Fruit fly (Drosophila melanogaster) whole organism, embryonic: ENCODE measurements around the gene Lipt2.

Experiments used
- Atf3 ChIP-seq: fragments of 200-800 bp; sonication (Bioruptor generic); optimal IDR thresholded peaks from 3 replicates; lab custom pipeline; 2016; ENCODE audit warnings: missing biosample characterization, missing genetic modification characterization
- Atf6 ChIP-seq: fragments of 200-800 bp; sonication (Bioruptor generic); IDR thresholded peaks from 2 replicates; pipeline ENCODE4 v1.3.6; 2022; ENCODE audit warnings: missing biosample characterization, missing genetic modification characterization
- B-H2 ChIP-seq: fragments of 200-800 bp; sonication (Bioruptor generic); optimal IDR thresholded peaks from 2 replicates; lab custom pipeline; 2018; ENCODE audit warnings: missing biosample characterization, mild to moderate bottlenecking, missing genetic modification characterization
- CG10979 ChIP-seq: fragments of 200-800 bp; sonication (Bioruptor generic); optimal IDR thresholded peaks from 2 replicates; lab custom pipeline; 2018; ENCODE audit warnings: missing biosample characterization, mild to moderate bottlenecking, missing genetic modification characterization, moderate library complexity
- CG11093 ChIP-seq: fragments of 200-800 bp; sonication (Bioruptor generic); IDR thresholded peaks from 3 replicates; pipeline ENCODE4 v1.3.6; 2022; ENCODE audit warnings: missing biosample characterization, missing genetic modification characterization
- CG12744 ChIP-seq: fragments of 200-800 bp; sonication (Bioruptor generic); optimal IDR thresholded peaks from 2 replicates; lab custom pipeline; 2016; ENCODE audit warnings: missing biosample characterization, missing genetic modification characterization
- CG13424 ChIP-seq: fragments of 200-800 bp; sonication (Bioruptor generic); optimal IDR thresholded peaks from 2 replicates; lab custom pipeline; 2019; ENCODE audit warnings: missing biosample characterization, mild to moderate bottlenecking, missing genetic modification characterization, moderate library complexity
- CG16779 ChIP-seq: fragments of 200-800 bp; sonication (Bioruptor generic); IDR thresholded peaks from 2 replicates; pipeline ENCODE4 v1.3.6; 2022; ENCODE audit warnings: missing biosample characterization, missing genetic modification characterization
- CG3065 ChIP-seq: fragments of 200-800 bp; sonication (Bioruptor generic); optimal IDR thresholded peaks from 2 replicates; lab custom pipeline; 2016; ENCODE audit warnings: missing biosample characterization, missing genetic modification characterization
- CG34224 ChIP-seq: fragments of 200-800 bp; sonication (Bioruptor generic); IDR thresholded peaks from 3 replicates; pipeline ENCODE4 v1.3.6; 2022; ENCODE audit warnings: missing biosample characterization, missing genetic modification characterization; ENCODE audit not compliant: partially characterized antibody
- CG3995 ChIP-seq: fragments of 200-800 bp; sonication (Bioruptor generic); optimal IDR thresholded peaks from 3 replicates; lab custom pipeline; 2016; ENCODE audit warnings: missing biosample characterization, missing genetic modification characterization
- CG7357 ChIP-seq: fragments of 200-800 bp; sonication (Bioruptor generic); IDR thresholded peaks from 3 replicates; pipeline ENCODE4 v1.3.6; 2022; ENCODE audit warnings: missing biosample characterization, missing genetic modification characterization
- CG7987 ChIP-seq: fragments of 200-800 bp; sonication (Bioruptor generic); optimal IDR thresholded peaks from 2 replicates; lab custom pipeline; 2018; ENCODE audit warnings: missing biosample characterization, mild to moderate bottlenecking, missing genetic modification characterization, moderate library complexity
- CG8944 ChIP-seq: fragments of 200-800 bp; sonication (Bioruptor generic); optimal IDR thresholded peaks from 3 replicates; lab custom pipeline; 2016; ENCODE audit warnings: missing biosample characterization, missing genetic modification characterization
- Fer1 ChIP-seq: fragments of 200-800 bp; sonication (Bioruptor generic); optimal IDR thresholded peaks from 2 replicates; lab custom pipeline; 2017; ENCODE audit warnings: missing biosample characterization, mild to moderate bottlenecking, missing genetic modification characterization
- Fer2 ChIP-seq: fragments of 200-800 bp; sonication (Bioruptor generic); optimal IDR thresholded peaks from 2 replicates; lab custom pipeline; 2018; ENCODE audit warnings: missing biosample characterization, mild to moderate bottlenecking, missing genetic modification characterization, moderate library complexity
- Gsc ChIP-seq: fragments of 200-800 bp; sonication (Bioruptor generic); IDR thresholded peaks from 2 replicates; pipeline ENCODE4 v1.3.6; 2022; ENCODE audit warnings: missing biosample characterization, missing genetic modification characterization
- Gug ChIP-seq: fragments of 200-800 bp; sonication (Bioruptor generic); IDR thresholded peaks from 4 replicates; pipeline ENCODE4 v1.3.6; 2022; ENCODE audit warnings: missing biosample characterization, missing genetic modification characterization
- HLH54F ChIP-seq: fragments of 200-800 bp; sonication (Bioruptor generic); optimal IDR thresholded peaks from 3 replicates; lab custom pipeline; 2016; ENCODE audit warnings: missing biosample characterization, missing genetic modification characterization
- HmgD ChIP-seq: fragments of 200-800 bp; sonication (Bioruptor generic); optimal IDR thresholded peaks from 3 replicates; lab custom pipeline; 2016; ENCODE audit warnings: missing biosample characterization, missing genetic modification characterization
- Hmx ChIP-seq: fragments of 200-800 bp; sonication (Bioruptor generic); optimal IDR thresholded peaks from 2 replicates; lab custom pipeline; 2016; ENCODE audit warnings: missing biosample characterization, missing genetic modification characterization
- Jarid2 ChIP-seq: fragments of 200-800 bp; sonication (Bioruptor generic); optimal IDR thresholded peaks from 3 replicates; lab custom pipeline; 2017; ENCODE audit warnings: mild to moderate bottlenecking, missing biosample characterization, missing genetic modification reagents, missing genetic modification characterization
- Mad ChIP-seq: fragments of 200-800 bp; sonication (Bioruptor generic); optimal IDR thresholded peaks from 2 replicates; lab custom pipeline; 2016; ENCODE audit warnings: missing biosample characterization, missing genetic modification characterization
- Med ChIP-seq: fragments of 200-800 bp; sonication (Bioruptor generic); peaks from one replicate; lab custom pipeline; 2016; ENCODE audit warnings: missing biosample characterization, missing genetic modification characterization, mild to moderate bottlenecking, inconsistent platforms, moderate library complexity
- Mes4 ChIP-seq: fragments of 200-800 bp; sonication (Bioruptor generic); optimal IDR thresholded peaks from 2 replicates; lab custom pipeline; 2016; ENCODE audit warnings: missing biosample characterization, missing genetic modification characterization
- Mrtf ChIP-seq: fragments of 200-800 bp; sonication (Bioruptor generic); IDR thresholded peaks from 3 replicates; pipeline ENCODE4 v1.3.6; 2022; ENCODE audit warnings: missing biosample characterization, missing genetic modification characterization
- Opbp ChIP-seq: fragments of 200-800 bp; sonication (Bioruptor generic); IDR thresholded peaks from 3 replicates; pipeline ENCODE4 v1.3.6; 2022; ENCODE audit warnings: missing biosample characterization, missing genetic modification characterization; ENCODE audit not compliant: partially characterized antibody
- aop ChIP-seq: fragments of 200-800 bp; sonication (Bioruptor generic); IDR thresholded peaks from 2 replicates; pipeline ENCODE4 v1.3.6; 2022; ENCODE audit warnings: missing biosample characterization, missing genetic modification characterization
- ase ChIP-seq: fragments of 200-800 bp; sonication (Bioruptor generic); IDR thresholded peaks from 3 replicates; pipeline ENCODE4 v1.3.6; 2022; ENCODE audit warnings: missing biosample characterization, missing genetic modification characterization
- bbx ChIP-seq: fragments of 200-800 bp; sonication (Bioruptor generic); IDR thresholded peaks from 2 replicates; pipeline ENCODE4 v1.3.6; 2022; ENCODE audit warnings: missing biosample characterization, missing genetic modification characterization; ENCODE audit not compliant: partially characterized antibody
- bsh ChIP-seq, 2 experiments: fragments of 200-800 bp; sonication (Bioruptor generic); optimal IDR thresholded peaks; 2 replicates each; lab custom pipeline; 2017 to 2018; ENCODE audit warnings: mild to moderate bottlenecking in 2 of 2, missing biosample characterization in 2 of 2, missing genetic modification characterization in 2 of 2, moderate library complexity in 1 of 2
- chn ChIP-seq: fragments of 200-800 bp; sonication (Bioruptor generic); optimal IDR thresholded peaks from 2 replicates; lab custom pipeline; 2016; ENCODE audit warnings: missing biosample characterization, missing genetic modification characterization
- dpn ChIP-seq, 2 experiments: fragments of 200-800 bp; sonication (Bioruptor generic); optimal IDR thresholded peaks; 3 replicates each; lab custom pipeline; 2016; ENCODE audit warnings: missing biosample characterization in 2 of 2, missing genetic modification characterization in 2 of 2
- gem ChIP-seq: fragments of 200-800 bp; sonication (Bioruptor generic); optimal IDR thresholded peaks from 2 replicates; lab custom pipeline; 2019; ENCODE audit warnings: missing biosample characterization, mild to moderate bottlenecking, missing genetic modification characterization, moderate library complexity
- hb ChIP-seq: fragments of 200-800 bp; sonication (Bioruptor generic); IDR thresholded peaks from 3 replicates; pipeline ENCODE4 v1.3.6; 2022; ENCODE audit warnings: missing biosample characterization, missing genetic modification characterization; ENCODE audit not compliant: partially characterized antibody
- her ChIP-seq: fragments of 200-800 bp; sonication (Bioruptor generic); optimal IDR thresholded peaks from 2 replicates; lab custom pipeline; 2016; ENCODE audit warnings: missing biosample characterization, missing genetic modification characterization
- ind ChIP-seq: fragments of 200-800 bp; sonication (Bioruptor generic); optimal IDR thresholded peaks from 3 replicates; lab custom pipeline; 2016; ENCODE audit warnings: missing biosample characterization, missing genetic modification characterization
- jing ChIP-seq: fragments of 200-800 bp; sonication (Bioruptor generic); optimal IDR thresholded peaks from 2 replicates; lab custom pipeline; 2018; ENCODE audit warnings: missing biosample characterization, mild to moderate bottlenecking, missing genetic modification characterization
- kni ChIP-seq: fragments of 200-800 bp; sonication (Bioruptor generic); optimal IDR thresholded peaks from 3 replicates; lab custom pipeline; 2017; ENCODE audit warnings: mild to moderate bottlenecking, missing biosample characterization, missing genetic modification reagents, missing genetic modification characterization
- luna ChIP-seq: fragments of 200-800 bp; sonication (Bioruptor generic); optimal IDR thresholded peaks from 2 replicates; lab custom pipeline; 2016; ENCODE audit warnings: missing biosample characterization, missing genetic modification characterization
- pan ChIP-seq, 4 experiments: fragments of >200 bp in 3 of 4; fragments of 200-800 bp in 1 of 4; sonication (Bioruptor generic) in 1 of 4; optimal IDR thresholded peaks in 3 of 4; IDR thresholded peaks in 1 of 4; 2 replicates each; pipeline versions ENCODE4 v1.3.6 to Lab custom; 2017 to 2022; ENCODE audit warnings: missing biosample characterization in 2 of 4, missing genetic modification characterization in 2 of 4, mixed read lengths in 1 of 4
- pnt ChIP-seq: fragments of 200-800 bp; sonication (Bioruptor generic); optimal IDR thresholded peaks from 3 replicates; lab custom pipeline; 2016; ENCODE audit warnings: missing biosample characterization, missing genetic modification characterization
- ro ChIP-seq: fragments of 200-800 bp; sonication (Bioruptor generic); IDR thresholded peaks from 2 replicates; pipeline ENCODE4 v1.3.6; 2022; ENCODE audit warnings: missing biosample characterization, missing genetic modification characterization
- scrt ChIP-seq: fragments of 200-800 bp; sonication (Bioruptor generic); optimal IDR thresholded peaks from 2 replicates; lab custom pipeline; 2018; ENCODE audit warnings: missing biosample characterization, mild to moderate bottlenecking, missing genetic modification characterization, moderate library complexity
- sima ChIP-seq: fragments of 200-800 bp; sonication (Bioruptor generic); optimal IDR thresholded peaks from 2 replicates; lab custom pipeline; 2016; ENCODE audit warnings: missing biosample characterization, missing genetic modification characterization
- sqz ChIP-seq: fragments of 200-800 bp; sonication (Bioruptor generic); optimal IDR thresholded peaks from 3 replicates; lab custom pipeline; 2018; ENCODE audit warnings: missing biosample characterization, mild to moderate bottlenecking, missing genetic modification characterization
- toy ChIP-seq: fragments of 200-800 bp; sonication (Bioruptor generic); IDR thresholded peaks from 2 replicates; pipeline ENCODE4 v1.3.6; 2022; ENCODE audit warnings: missing biosample characterization, missing genetic modification characterization
- trem ChIP-seq: fragments of 200-800 bp; optimal IDR thresholded peaks from 3 replicates; lab custom pipeline; 2019; ENCODE audit warnings: missing biosample characterization, mild to moderate bottlenecking, missing genetic modification characterization, moderate library complexity
- wor ChIP-seq: fragments of 200-800 bp; sonication (Bioruptor generic); IDR thresholded peaks from 2 replicates; pipeline ENCODE4 v1.3.6; 2022; ENCODE audit warnings: missing biosample characterization, missing genetic modification characterization
- yki ChIP-seq: fragments of >200 bp; optimal IDR thresholded peaks from 3 replicates; lab custom pipeline; 2018
- zfh1 ChIP-seq: fragments of 200-800 bp; sonication (Bioruptor generic); IDR thresholded peaks from 3 replicates; pipeline ENCODE4 v1.3.6; 2022; ENCODE audit warnings: missing biosample characterization, missing genetic modification characterization

The Lipt2 gene

DNA sequence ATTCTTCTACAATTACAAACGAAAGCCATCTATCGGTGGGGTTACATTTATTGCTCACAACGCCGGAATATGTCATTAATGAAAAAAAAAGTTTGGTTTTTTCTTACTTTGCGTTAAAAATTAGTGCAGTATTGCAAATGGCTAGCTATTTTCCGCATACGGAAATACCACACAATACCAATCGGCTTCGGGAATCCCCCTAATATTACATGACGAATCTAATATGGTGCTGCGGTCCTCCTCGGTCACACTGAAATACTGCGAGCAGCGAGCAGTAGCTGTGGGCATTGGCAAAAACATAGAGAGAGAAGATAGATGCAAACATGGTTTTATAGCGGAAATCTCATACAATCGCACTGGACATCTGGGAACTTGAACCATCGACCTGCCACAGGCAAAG is 49.6 kb downstream of the Lipt2 start, which contains the start of gene tub (continued):
- TF ChIP-seq ase (no peak), CG12744 (GFP tag; lab: Kevin White, UChicago) (no peak), wor (GFP tag; lab: Robert Waterston, UW) (no peak), B-H2 (GFP tag; lab: Kevin White, UChicago) (peak; percentile 60), zfh1 (GFP tag; lab: Robert Waterston, UW) (peak; percentile 66; the same call in 2 of the 3 replicates), Gsc (no peak), trem (tag; lab: Kevin White, UChicago) (peak; percentile 45), pan (optimal IDR thresholded peaks at IDR 0.05; lab: Kevin White, UChicago) (no peak), pan (GFP tag; optimal IDR thresholded peaks at IDR 0.05 in 1 of 2, IDR thresholded peaks at IDR 0.05 in 1 of 2) (peak in 1 of 2 experiments; percentile 42), aop (GFP tag; lab: Robert Waterston, UW) (no peak), gem (no peak), CG3065 (peak; percentile 5), Mes4 (peak; percentile 21), Gug (no peak), Jarid2 (GFP tag; lab: Kevin White, UChicago) (no peak), Fer1 (GFP tag; lab: Kevin White, UChicago) (peak; percentile 16), hb (no peak), CG11093 (GFP tag; lab: Robert Waterston, UW) (no peak), ind (GFP tag; lab: Kevin White, UChicago) (peak; percentile 43), CG8944 (peak; percentile 22), Hmx (GFP tag; lab: Kevin White, UChicago) (no peak), HLH54F (peak; percentile 28), bbx (GFP tag; lab: Robert Waterston, UW) (peak; percentile 27; the same call in 1 of the 2 replicates), Atf3 (GFP tag; lab: Kevin White, UChicago) (no peak), Fer2 (tag; lab: Kevin White, UChicago) (no peak), bsh (GFP tag; optimal IDR thresholded peaks at IDR 0.05; lab: Kevin White, UChicago) (peak in 1 of 2 experiments; percentile 26), jing (GFP tag; lab: Kevin White, UChicago) (no peak), Atf6 (GFP tag; lab: Robert Waterston, UW) (peak; percentile 32; the same call in 1 of the 2 replicates), CG7357 (GFP tag; lab: Robert Waterston, UW) (no peak), dpn (GFP tag; optimal IDR thresholded peaks at IDR 0.05; lab: Kevin White, UChicago) (peak; percentile 33 to 56), Med (GFP tag; lab: Kevin White, UChicago) (peak; percentile 89), sima (GFP tag; lab: Kevin White, UChicago) (no peak), toy (GFP tag; lab: Robert Waterston, UW) (no peak), sqz (GFP tag; lab: Kevin White, UChicago) (no peak), CG7987 (peak; percentile 73), HmgD (GFP tag; lab: Kevin White, UChicago) (peak; percentile 67), pnt (GFP tag; lab: Kevin White, UChicago) (no peak), Mrtf (GFP tag; lab: Robert Waterston, UW) (no peak), scrt (GFP tag; lab: Kevin White, UChicago) (no peak), kni (GFP tag; lab: Kevin White, UChicago) (no peak), her (GFP tag; lab: Kevin White, UChicago) (peak; percentile 23), Opbp (GFP tag; lab: Robert Waterston, UW) (no peak), CG10979 (tag; lab: Kevin White, UChicago) (peak; percentile 36), luna (no peak), CG3995 (GFP tag; lab: Kevin White, UChicago) (peak; percentile 6), ro (GFP tag; lab: Robert Waterston, UW) (no peak), CG34224 (GFP tag; lab: Robert Waterston, UW) (0 out of 3 replicates have a peak, but pooled peaks have one; percentile 30), chn (GFP tag; lab: Kevin White, UChicago) (peak; percentile 1), yki (lab: Kevin White, UChicago) (no peak), Mad (GFP tag; lab: Kevin White, UChicago) (peak; percentile 40), CG16779 (no peak), CG13424 (peak; percentile 24)
